Worm (Caenorhabditis elegans): ENCODE data around the gene T01E8.8.

DNA sequence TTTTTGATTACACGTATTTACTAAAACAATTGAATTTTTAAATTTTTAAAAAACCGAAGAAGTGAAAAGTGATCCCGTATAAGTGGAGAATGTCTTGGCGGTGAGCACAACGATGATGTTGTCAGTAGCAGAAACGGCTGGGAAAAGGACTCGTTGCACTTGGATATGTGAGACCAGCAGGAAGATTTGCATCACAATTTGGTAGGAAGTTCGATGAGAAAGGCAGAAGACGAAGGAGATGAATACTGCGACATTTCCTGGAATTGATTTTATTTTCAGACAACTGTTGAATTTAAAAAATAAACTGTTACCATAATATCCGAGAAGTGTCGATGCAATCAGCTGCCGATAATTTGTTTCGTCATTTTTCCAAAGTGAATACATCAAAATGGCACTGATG, 31.2 kb upstream of the T01E8.8 start, which contains the start of gene R05H5.4:
- TF ChIP-seq ceh-22 (tag; optimal IDR thresholded peaks at IDR 0.05) (no peak), fax-1 (tag; optimal IDR thresholded peaks at IDR 0.05) (no peak), hlh-8 (tag; optimal IDR thresholded peaks at IDR 0.05) (no peak), ceh-9 (tag; optimal IDR thresholded peaks at IDR 0.05) (no peak)

Data from whole organism, late embryonic.